Worm (Caenorhabditis elegans) whole organism, L4 larva: ENCODE measurements around the gene mrck-1.

Experiments used
- F26F4.8 ChIP-seq: fragments of 200-800 bp; sonication (Bioruptor generic); conservative IDR thresholded peaks from 2 replicates; pipeline ENCODE4 v1.3.6; 2022; ENCODE audit warnings: missing genetic modification characterization, missing compliant biosample characterization
- F37D6.2 ChIP-seq: sonication (generic microtip); optimal IDR thresholded peaks from 2 replicates; lab custom pipeline; 2016; ENCODE audit warnings: mild to moderate bottlenecking, missing genetic modification characterization, missing compliant biosample characterization
- F44E2.7 ChIP-seq: fragments of 200-800 bp; sonication (Bioruptor generic); IDR thresholded peaks from 2 replicates; pipeline ENCODE4 v2.1.2; 2022; ENCODE audit warnings: missing genetic modification characterization, missing compliant biosample characterization
- Y48G9A.11 ChIP-seq: fragments of 200-800 bp; sonication (Bioruptor generic); IDR thresholded peaks from 2 replicates; pipeline ENCODE4 v1.3.6; 2022; ENCODE audit warnings: missing genetic modification reagents, missing genetic modification characterization, missing compliant biosample characterization
- ZK337.2 ChIP-seq: fragments of 200-800 bp; sonication (Bioruptor generic); IDR thresholded peaks from 2 replicates; pipeline ENCODE4 v1.3.6; 2022; ENCODE audit warnings: missing genetic modification reagents, missing genetic modification characterization, missing compliant biosample characterization
- aha-1 ChIP-seq: fragments of 150-350 bp; peaks from one replicate; lab custom pipeline; 2014; ENCODE audit warnings: missing biosample characterization, missing genetic modification characterization
- ama-1 ChIP-seq: fragments of 150-350 bp; optimal IDR thresholded peaks from 2 replicates; lab custom pipeline; 2014; ENCODE audit warnings: inconsistent platforms, mixed read lengths
- arid-1 ChIP-seq: fragments of 200-800 bp; sonication (Bioruptor generic); conservative IDR thresholded peaks from 2 replicates; pipeline ENCODE4 v1.3.6; 2022; ENCODE audit warnings: missing genetic modification reagents, missing genetic modification characterization, missing compliant biosample characterization
- ceh-20 ChIP-seq: fragments of 200-800 bp; sonication (Bioruptor generic); IDR thresholded peaks from 2 replicates; pipeline ENCODE4 v1.3.6; 2022; ENCODE audit warnings: missing genetic modification reagents, missing genetic modification characterization, missing compliant biosample characterization
- ceh-32 ChIP-seq: sonication (generic microtip); optimal IDR thresholded peaks from 2 replicates; lab custom pipeline; 2016; ENCODE audit warnings: mild to moderate bottlenecking, missing genetic modification characterization, missing compliant biosample characterization; ENCODE audit not compliant: poor library complexity
- ceh-44 ChIP-seq: fragments of 200-800 bp; sonication (Bioruptor generic); IDR thresholded peaks from 2 replicates; pipeline ENCODE4 v1.3.6; 2022; ENCODE audit warnings: missing genetic modification reagents, missing genetic modification characterization, missing compliant biosample characterization
- ceh-62 ChIP-seq: sonication (generic microtip); optimal IDR thresholded peaks from 2 replicates; lab custom pipeline; 2017; ENCODE audit warnings: missing biosample characterization, missing genetic modification characterization
- ceh-82 ChIP-seq: sonication (generic microtip); optimal IDR thresholded peaks from 2 replicates; lab custom pipeline; 2017; ENCODE audit warnings: missing biosample characterization, missing genetic modification characterization
- ces-1 ChIP-seq: fragments of 150-350 bp; sonication (generic microtip); optimal IDR thresholded peaks from 4 replicates; lab custom pipeline; 2014; ENCODE audit warnings: missing biosample characterization, missing genetic modification reagents, missing genetic modification characterization
- daf-12 ChIP-seq: fragments of 150-350 bp; optimal IDR thresholded peaks from 2 replicates; lab custom pipeline; 2014; ENCODE audit warnings: missing biosample characterization, missing genetic modification reagents, missing genetic modification characterization
- daf-16 ChIP-seq, 3 experiments: sonication (generic microtip); optimal IDR thresholded peaks; 2 replicates each; lab custom pipeline; 2016 to 2017; ENCODE audit warnings: missing genetic modification characterization in 3 of 3, missing genetic modification reagents in 3 of 3, mild to moderate bottlenecking in 2 of 3, missing compliant biosample characterization in 2 of 3, missing biosample characterization in 1 of 3, moderate library complexity in 1 of 3
- daf-19 ChIP-seq: fragments of 200-800 bp; sonication (Bioruptor generic); conservative IDR thresholded peaks from 2 replicates; pipeline ENCODE4 v1.3.6; 2022; ENCODE audit warnings: missing genetic modification characterization, missing compliant biosample characterization
- dmd-8 ChIP-seq: fragments of 200-800 bp; sonication (Bioruptor generic); IDR thresholded peaks from 2 replicates; pipeline ENCODE4 v1.3.6; 2022; ENCODE audit warnings: missing genetic modification characterization, missing compliant biosample characterization
- duxl-1 ChIP-seq: sonication (generic microtip); optimal IDR thresholded peaks from 2 replicates; lab custom pipeline; 2016; ENCODE audit warnings: mild to moderate bottlenecking, missing genetic modification characterization, moderate library complexity, missing compliant biosample characterization; ENCODE audit not compliant: poor library complexity
- dve-1 ChIP-seq: sonication (generic microtip); optimal IDR thresholded peaks from 2 replicates; lab custom pipeline; 2017; ENCODE audit warnings: antibody characterized with exemption, mild to moderate bottlenecking, missing genetic modification characterization, missing compliant biosample characterization; ENCODE audit not compliant: insufficient read depth
- fos-1 ChIP-seq: fragments of 150-350 bp; optimal IDR thresholded peaks from 2 replicates; lab custom pipeline; 2014; ENCODE audit warnings: missing biosample characterization, missing genetic modification characterization
- gei-8 ChIP-seq: fragments of 200-800 bp; sonication (Bioruptor generic); optimal IDR thresholded peaks from 2 replicates; lab custom pipeline; 2018; ENCODE audit warnings: mild to moderate bottlenecking, missing genetic modification characterization, missing compliant biosample characterization
- hif-1 ChIP-seq, 2 experiments: sonication (generic microtip); optimal IDR thresholded peaks; 2 replicates each; lab custom pipeline; 2016 to 2017; ENCODE audit warnings: missing compliant biosample characterization in 2 of 2, missing genetic modification characterization in 2 of 2, missing genetic modification reagents in 2 of 2, missing genotype in 2 of 2, mild to moderate bottlenecking in 1 of 2
- lim-7 ChIP-seq: fragments of 200-800 bp; sonication (Bioruptor generic); IDR thresholded peaks from 2 replicates; pipeline ENCODE4 v1.3.6; 2022; ENCODE audit warnings: missing genetic modification characterization, missing compliant biosample characterization
- lin-1 ChIP-seq: fragments of 200-800 bp; sonication (Bioruptor generic); IDR thresholded peaks from 2 replicates; pipeline ENCODE4 v1.3.6; 2022; ENCODE audit warnings: missing genetic modification reagents, missing genetic modification characterization, missing compliant biosample characterization
- lir-3 ChIP-seq: sonication (generic microtip); optimal IDR thresholded peaks from 2 replicates; lab custom pipeline; 2016; ENCODE audit warnings: mild to moderate bottlenecking, missing genetic modification characterization, missing compliant biosample characterization
- mes-2 ChIP-seq: sonication (generic microtip); optimal IDR thresholded peaks from 2 replicates; lab custom pipeline; 2016; ENCODE audit warnings: missing genotype, mild to moderate bottlenecking, missing genetic modification characterization, missing compliant biosample characterization; ENCODE audit not compliant: poor library complexity, severe bottlenecking
- mxl-2 ChIP-seq: fragments of 200-800 bp; sonication (Bioruptor generic); conservative IDR thresholded peaks from 2 replicates; pipeline ENCODE4 v1.3.6; 2022; ENCODE audit warnings: missing genetic modification reagents, missing genetic modification characterization, missing compliant biosample characterization
- nhr-10 ChIP-seq: fragments of 150-350 bp; optimal IDR thresholded peaks from 2 replicates; lab custom pipeline; 2014; ENCODE audit warnings: missing biosample characterization, missing genetic modification characterization
- nhr-102 ChIP-seq: sonication (generic microtip); optimal IDR thresholded peaks from 2 replicates; lab custom pipeline; 2016; ENCODE audit warnings: mild to moderate bottlenecking, missing genetic modification characterization, moderate library complexity, missing compliant biosample characterization
- nhr-11 ChIP-seq: fragments of 150-350 bp; optimal IDR thresholded peaks from 2 replicates; lab custom pipeline; 2014; ENCODE audit warnings: missing biosample characterization, missing genetic modification characterization
- nhr-25 ChIP-seq: sonication (generic microtip); optimal IDR thresholded peaks from 2 replicates; lab custom pipeline; 2017; ENCODE audit warnings: missing genetic modification characterization, mild to moderate bottlenecking, missing compliant biosample characterization, antibody characterized with exemption, moderate library complexity, borderline replicate concordance; ENCODE audit not compliant: insufficient read depth
- nhr-28 ChIP-seq: fragments of 150-350 bp; optimal IDR thresholded peaks from 2 replicates; lab custom pipeline; 2014; ENCODE audit warnings: missing biosample characterization, missing genetic modification characterization
- nhr-41 ChIP-seq: fragments of 200-800 bp; sonication (Bioruptor generic); IDR thresholded peaks from 2 replicates; pipeline ENCODE4 v1.3.6; 2022; ENCODE audit warnings: missing genetic modification reagents, missing genetic modification characterization, missing compliant biosample characterization
- nhr-42 ChIP-seq: fragments of 200-800 bp; sonication (Bioruptor generic); IDR thresholded peaks from 2 replicates; pipeline ENCODE4 v1.3.6; 2022; ENCODE audit warnings: missing genetic modification characterization, missing compliant biosample characterization
- nhr-76 ChIP-seq: fragments of 150-350 bp; optimal IDR thresholded peaks from 2 replicates; lab custom pipeline; 2014; ENCODE audit warnings: missing biosample characterization, missing genetic modification characterization
- nhr-77 ChIP-seq: fragments of 150-350 bp; optimal IDR thresholded peaks from 2 replicates; lab custom pipeline; 2014; ENCODE audit warnings: missing biosample characterization, missing genetic modification characterization
- pha-4 ChIP-seq, 2 experiments: fragments of 150-350 bp in 1 of 2; fragments of 200-800 bp in 1 of 2; sonication (Bioruptor generic) in 1 of 2; IDR thresholded peaks in 1 of 2; optimal IDR thresholded peaks in 1 of 2; 2 replicates each; pipeline versions ENCODE4 v1.3.6 to Lab custom; 2014 to 2022; ENCODE audit warnings: missing genetic modification characterization in 2 of 2, missing genetic modification reagents in 2 of 2, missing biosample characterization in 1 of 2, missing compliant biosample characterization in 1 of 2
- php-3 ChIP-seq: fragments of 200-800 bp; sonication (Bioruptor generic); IDR thresholded peaks from 2 replicates; pipeline ENCODE4 v1.3.6; 2022; ENCODE audit warnings: missing genetic modification reagents, missing genetic modification characterization, missing compliant biosample characterization
- rbr-2 ChIP-seq: sonication (generic microtip); optimal IDR thresholded peaks from 2 replicates; lab custom pipeline; 2016; ENCODE audit warnings: missing genotype, missing genetic modification characterization, missing compliant biosample characterization
- skn-1 ChIP-seq: fragments of 150-350 bp; optimal IDR thresholded peaks from 2 replicates; lab custom pipeline; 2014; ENCODE audit warnings: missing biosample characterization, missing genetic modification characterization
- snpc-4 ChIP-seq: fragments of 150-350 bp; optimal IDR thresholded peaks from 2 replicates; lab custom pipeline; 2014; ENCODE audit warnings: missing biosample characterization, missing genetic modification characterization
- tra-1 ChIP-seq: fragments of 200-800 bp; sonication (Bioruptor generic); IDR thresholded peaks from 2 replicates; pipeline ENCODE4 v1.3.6; 2022; ENCODE audit warnings: missing genetic modification reagents, missing genetic modification characterization, missing compliant biosample characterization
- unc-62 ChIP-seq, 3 experiments: fragments of 150-350 bp in 1 of 3; sonication (generic microtip); optimal IDR thresholded peaks in 2 of 3; peaks in 1 of 3; 1 replicate in 1 of 3; 2 replicates in 2 of 3; lab custom pipeline; 2014 to 2017; ENCODE audit warnings: missing biosample characterization in 3 of 3, missing genetic modification characterization in 3 of 3, missing genetic modification reagents in 3 of 3, missing genotype in 1 of 3
- zip-11 ChIP-seq: fragments of 200-800 bp; sonication (Bioruptor generic); IDR thresholded peaks from 2 replicates; pipeline ENCODE4 v1.3.6; 2022; ENCODE audit warnings: missing genetic modification characterization, missing compliant biosample characterization
- zip-2 ChIP-seq: fragments of 150-350 bp; optimal IDR thresholded peaks from 2 replicates; lab custom pipeline; 2014; ENCODE audit warnings: missing biosample characterization, missing genetic modification characterization
- ztf-11 ChIP-seq: fragments of 150-350 bp; optimal IDR thresholded peaks from 2 replicates; lab custom pipeline; 2014; ENCODE audit warnings: missing biosample characterization, missing genetic modification characterization

The mrck-1 gene

DNA sequence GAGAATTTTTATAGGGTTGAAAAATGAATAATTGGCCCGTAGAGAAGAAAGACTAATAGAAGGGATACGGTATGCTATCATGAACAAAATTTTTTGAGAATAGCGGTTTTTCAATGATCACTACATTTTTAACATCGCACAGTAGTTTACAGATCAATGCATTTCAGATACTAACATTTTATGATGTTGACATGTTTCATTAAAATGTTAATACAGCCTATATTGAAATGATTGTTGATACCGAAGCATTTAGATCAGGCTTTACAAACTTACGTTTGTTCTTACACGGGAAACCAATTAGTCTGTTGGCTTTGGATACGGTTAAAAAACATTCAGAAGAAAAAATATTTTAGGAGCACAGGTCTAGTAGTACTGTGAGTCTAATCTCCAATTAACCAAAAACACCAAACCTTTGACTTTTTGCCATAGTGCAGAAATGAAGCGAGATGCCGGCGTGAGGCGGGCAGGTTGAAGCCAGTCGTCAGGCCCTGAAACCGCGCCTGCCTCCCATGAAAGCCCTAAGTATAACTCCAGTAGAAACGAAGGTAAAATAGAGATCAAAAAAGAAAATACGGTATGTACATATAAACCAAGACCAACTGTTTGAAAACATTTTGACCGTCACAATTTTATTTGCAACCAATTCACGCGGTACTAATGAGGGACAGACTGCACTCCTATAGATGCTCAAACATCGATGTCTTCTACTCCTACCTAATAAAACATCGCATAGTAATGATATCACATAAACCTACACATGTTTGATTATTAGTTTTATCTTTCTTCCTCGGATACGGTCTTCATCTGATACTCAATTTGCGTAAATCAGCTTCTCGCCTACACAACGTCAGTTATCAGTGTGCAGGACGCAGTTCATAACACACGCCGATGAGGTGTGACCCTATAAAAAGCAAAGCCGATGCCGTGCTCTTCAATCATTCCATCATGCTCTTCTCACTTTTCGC is 11.3 kb upstream of the mrck-1 start, which contains the start of gene fil-2 (continued):
- TF ChIP-seq arid-1 = no peak
- peak; percentile 75 for TF ChIP-seq aha-1 (tag; lab: Kevin White, UChicago)
- TF ChIP-seq ZK337.2 (GFP tag; lab: Robert Waterston, UW) = no peak
- TF ChIP-seq pha-4 (GFP tag; IDR thresholded peaks at IDR 0.05; lab: Robert Waterston, UW) = no peak; the same call in 1 of the 2 replicates
- TF ChIP-seq pha-4 (tag; optimal IDR thresholded peaks at IDR 0.05; lab: Kevin White, UChicago) = no peak
- TF ChIP-seq nhr-41 (GFP tag; lab: Robert Waterston, UW) = no peak
- peak; percentile 5 for TF ChIP-seq gei-8 (GFP tag; lab: Kevin White, UChicago)
- no peak for TF ChIP-seq daf-16 (GFP tag; optimal IDR thresholded peaks at IDR 0.05; lab: Kevin White, UChicago)
- TF ChIP-seq daf-16 (tag; optimal IDR thresholded peaks at IDR 0.05; lab: Kevin White, UChicago) = peak; percentile 77
- no peak for TF ChIP-seq rbr-2 (tag; lab: Kevin White, UChicago)
- no peak for TF ChIP-seq snpc-4 (tag; lab: Kevin White, UChicago)
- no peak for TF ChIP-seq fos-1 (tag; lab: Kevin White, UChicago)
- no peak for TF ChIP-seq dmd-8 (GFP tag; lab: Robert Waterston, UW)
- no peak for TF ChIP-seq ceh-62
- TF ChIP-seq dve-1 (tag; lab: Kevin White, UChicago) = peak; percentile 69
- TF ChIP-seq nhr-77 = peak; percentile 93
- TF ChIP-seq ceh-32 = no peak
- TF ChIP-seq nhr-76 (tag; lab: Kevin White, UChicago) = no peak
- TF ChIP-seq nhr-42 (GFP tag; lab: Robert Waterston, UW) = peak; percentile 73; the same call in 1 of the 2 replicates
- TF ChIP-seq skn-1 (tag; lab: Kevin White, UChicago) = no peak
- TF ChIP-seq lir-3 (tag; lab: Kevin White, UChicago) = no peak
- TF ChIP-seq daf-12 (tag; lab: Kevin White, UChicago) = no peak
- TF ChIP-seq hif-1 (tag; optimal IDR thresholded peaks at IDR 0.05; lab: Kevin White, UChicago) = peak in 1 of 2 experiments; percentile 12
- no peak for TF ChIP-seq mes-2 (tag; lab: Kevin White, UChicago)
- peak; percentile 50 to 58 for TF ChIP-seq unc-62 (GFP tag; optimal IDR thresholded peaks at IDR 0.05 in 1 of 2; lab: Kevin White, UChicago)
- no peak for TF ChIP-seq unc-62 (tag; optimal IDR thresholded peaks at IDR 0.05; lab: Kevin White, UChicago)
- peak; percentile 42; the same call in 1 of the 2 replicates for TF ChIP-seq Y48G9A.11 (GFP tag; lab: Robert Waterston, UW)
- TF ChIP-seq ceh-44 = no peak
- TF ChIP-seq duxl-1 (tag; lab: Kevin White, UChicago) = peak; percentile 54
- no peak for TF ChIP-seq F37D6.2 (tag; lab: Kevin White, UChicago)
- TF ChIP-seq tra-1 (GFP tag; lab: Robert Waterston, UW) = peak; percentile 58; the same call in 1 of the 2 replicates
- no peak for TF ChIP-seq ztf-11 (tag; lab: Kevin White, UChicago)
- 0 out of 2 replicates have a peak, but pooled peaks have one; percentile 8 for TF ChIP-seq ceh-20 (GFP tag; lab: Robert Waterston, UW)
- no peak for TF ChIP-seq F26F4.8 (GFP tag; lab: Robert Waterston, UW)
- no peak for TF ChIP-seq zip-11 (GFP tag; lab: Robert Waterston, UW)
- no peak for TF ChIP-seq daf-19
- TF ChIP-seq php-3 = no peak
- TF ChIP-seq ama-1 (lab: Kevin White, UChicago) = peak; percentile 24
- TF ChIP-seq nhr-28 (tag; lab: Kevin White, UChicago) = peak; percentile 73
- TF ChIP-seq lin-1 (GFP tag; lab: Robert Waterston, UW) = no peak
- peak; percentile 52 for TF ChIP-seq zip-2 (tag; lab: Kevin White, UChicago)
- TF ChIP-seq ceh-82 (tag; lab: Kevin White, UChicago) = no peak
- TF ChIP-seq ces-1 (GFP tag; lab: Kevin White, UChicago) = no peak
- no peak for TF ChIP-seq F44E2.7 (GFP tag; lab: Robert Waterston, UW)
- no peak for TF ChIP-seq nhr-10
- TF ChIP-seq nhr-11 (tag; lab: Kevin White, UChicago) = peak; percentile 25
- peak; percentile 28 for TF ChIP-seq nhr-25
- TF ChIP-seq nhr-102 (tag; lab: Kevin White, UChicago) = peak; percentile 59
- TF ChIP-seq mxl-2 (GFP tag; lab: Robert Waterston, UW) = no peak
- no peak for TF ChIP-seq lim-7 (GFP tag; lab: Robert Waterston, UW)
